Fruit fly (Drosophila melanogaster): ENCODE measurements around the gene BthD.

The BthD gene

dm6 chrX:13605942-13606491, 5.9 kb upstream of the BthD start:
- peak; percentile 26 for TF ChIP-seq CG17801 (GFP tag; optimal IDR thresholded peaks at IDR 0.05; ENCODE audit: partially characterized antibody)

- peak; percentile 13 for TF ChIP-seq CG17801 (GFP tag; optimal IDR thresholded peaks at IDR 0.05; ENCODE audit: partially characterized antibody)
Measured at dm6 chrX:13615992-13616391, 4.1 kb downstream of the BthD start.

- peak; percentile 83 for TF ChIP-seq CG17801 (GFP tag; optimal IDR thresholded peaks at IDR 0.05; ENCODE audit: partially characterized antibody)
Measured at dm6 chrX:13616417-13617050, 4.6 kb downstream of the BthD start, which contains the start of the genes tth and Tango2. TSS of gene tth (minus strand) at chrX:13616586. TSS of gene Tango2 (plus strand) at chrX:13616989.

dm6 chrX:13624334-13625079, 12.6 kb downstream of the BthD start, which contains the start of the genes CG2691 and NFAT:
TSS of gene CG2691 (minus strand) at chrX:13624408.
TSS of gene NFAT (plus strand) at chrX:13624745.
- peak; percentile 26 for TF ChIP-seq CG17801 (GFP tag; optimal IDR thresholded peaks at IDR 0.05; ENCODE audit: partially characterized antibody)

dm6 chrX:13625080-13625723, 13.3 kb downstream of the BthD start:
- TF ChIP-seq CG17801 (GFP tag; optimal IDR thresholded peaks at IDR 0.05; ENCODE audit: partially characterized antibody) = no peak

- no peak for TF ChIP-seq CG17801 (GFP tag; optimal IDR thresholded peaks at IDR 0.05; ENCODE audit: partially characterized antibody)
Measured at dm6 chrX:13625888-13626578, 14.1 kb downstream of the BthD start.

- TF ChIP-seq CG17801 (GFP tag; optimal IDR thresholded peaks at IDR 0.05; ENCODE audit: partially characterized antibody) = peak; percentile 38
Measured at dm6 chrX:13626579-13626894, 14.6 kb downstream of the BthD start.

- TF ChIP-seq CG17801 (GFP tag; optimal IDR thresholded peaks at IDR 0.05; ENCODE audit: partially characterized antibody) = no peak
Measured at dm6 chrX:13627855-13628254, 15.9 kb downstream of the BthD start.

dm6 chrX:13629414-13629813, 17.5 kb downstream of the BthD start:
- no peak for TF ChIP-seq CG17801 (GFP tag; optimal IDR thresholded peaks at IDR 0.05; ENCODE audit: partially characterized antibody)

- no peak for TF ChIP-seq CG17801 (GFP tag; optimal IDR thresholded peaks at IDR 0.05; ENCODE audit: partially characterized antibody)
Measured at dm6 chrX:13630290-13630900, 18.5 kb downstream of the BthD start.

dm6 chrX:13632606-13633005, 20.7 kb downstream of the BthD start:
- no peak for TF ChIP-seq CG17801 (GFP tag; optimal IDR thresholded peaks at IDR 0.05; ENCODE audit: partially characterized antibody)

dm6 chrX:13633298-13633891, 21.5 kb downstream of the BthD start:
- no peak for TF ChIP-seq CG17801 (GFP tag; optimal IDR thresholded peaks at IDR 0.05; ENCODE audit: partially characterized antibody)

dm6 chrX:13634254-13634999, 22.5 kb downstream of the BthD start:
- peak; percentile 79 for TF ChIP-seq CG17801 (GFP tag; optimal IDR thresholded peaks at IDR 0.05; ENCODE audit: partially characterized antibody)

dm6 chrX:13635000-13635368, 23.1 kb downstream of the BthD start:
- TF ChIP-seq CG17801 (GFP tag; optimal IDR thresholded peaks at IDR 0.05; ENCODE audit: partially characterized antibody) = no peak

All from ovary, adult (tissue).